Fruit fly (Drosophila melanogaster): Measurements from ENCODE around the gene Cchl.

Gene Cchl

dm6 chr3R:22034160-22034742 is 7.0 kb upstream of the Cchl start, which contains the start of the genes CG45099, CG6015, pit and Fadd:
TSS of gene CG45099 (minus strand) at chr3R:22034286.
TSS of gene CG6015 (minus strand) at chr3R:22034286.
TSS of gene pit (plus strand) at chr3R:22034298.
TSS of gene Fadd (plus strand) at chr3R:22034455.
- no peak for TF ChIP-seq CG7045 (GFP tag; optimal IDR thresholded peaks at IDR 0.05)
- TF ChIP-seq Mnt (GFP tag; optimal IDR thresholded peaks at IDR 0.05), result peak; percentile 52
- TF ChIP-seq CG7101 (tag; optimal IDR thresholded peaks at IDR 0.05), result peak; percentile 17
- peak; percentile 1 for TF ChIP-seq cic (GFP tag; optimal IDR thresholded peaks at IDR 0.05)
- TF ChIP-seq CG11617 (GFP tag; optimal IDR thresholded peaks at IDR 0.05), result peak; percentile 50
- peak; percentile 72 for TF ChIP-seq bab1 (GFP tag; optimal IDR thresholded peaks at IDR 0.05)

DNA sequence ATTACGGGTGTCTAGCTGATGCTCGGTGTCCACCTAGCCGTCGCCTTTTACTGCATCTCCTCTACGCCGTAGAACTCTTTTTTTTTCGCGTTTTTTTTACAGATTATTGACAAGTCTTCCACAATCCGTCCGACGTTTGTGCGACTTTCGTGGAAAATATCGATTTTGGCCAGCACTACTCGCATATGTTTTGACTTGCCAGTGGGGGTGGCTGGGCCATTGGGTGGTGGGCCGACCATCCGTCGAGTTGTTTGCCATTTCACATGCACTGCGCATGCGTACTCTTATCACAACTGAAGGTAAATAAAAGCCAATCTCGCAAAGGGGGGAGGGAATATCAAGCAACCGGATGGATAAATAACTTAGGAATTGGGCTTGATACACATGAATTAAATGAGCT is 4.5 kb upstream of the Cchl start, which contains the start of gene CG13409:
Gene CG13409 (minus strand): TSS at position 163 of the 400 bp plus-strand sequence.
- TF ChIP-seq toe (GFP tag; optimal IDR thresholded peaks at IDR 0.05) (no peak), cnc (optimal IDR thresholded peaks at IDR 0.05) (no peak), cic (GFP tag; optimal IDR thresholded peaks at IDR 0.05) (no peak), kay (GFP tag; ENCODE audit: borderline replicate concordance) (no peak), CG33017 (tag; optimal IDR thresholded peaks at IDR 0.05) (no peak), CG5204 (GFP tag; optimal IDR thresholded peaks at IDR 0.05) (no peak), CG7101 (tag; optimal IDR thresholded peaks at IDR 0.05) (no peak), CG1620 (GFP tag; optimal IDR thresholded peaks at IDR 0.05) (no peak), Crg-1 (GFP tag; optimal IDR thresholded peaks at IDR 0.05) (no peak), CG7045 (GFP tag; optimal IDR thresholded peaks at IDR 0.05) (no peak), CG12768 (GFP tag; optimal IDR thresholded peaks at IDR 0.05) (no peak), bab1 (GFP tag; optimal IDR thresholded peaks at IDR 0.05) (no peak), Clk (GFP tag; optimal IDR thresholded peaks at IDR 0.05) (no peak), CG11617 (GFP tag; optimal IDR thresholded peaks at IDR 0.05) (no peak), pad (GFP tag; optimal IDR thresholded peaks at IDR 0.05) (no peak), ovo (GFP tag; optimal IDR thresholded peaks at IDR 0.05) (no peak), Mnt (GFP tag; optimal IDR thresholded peaks at IDR 0.05) (no peak)

DNA sequence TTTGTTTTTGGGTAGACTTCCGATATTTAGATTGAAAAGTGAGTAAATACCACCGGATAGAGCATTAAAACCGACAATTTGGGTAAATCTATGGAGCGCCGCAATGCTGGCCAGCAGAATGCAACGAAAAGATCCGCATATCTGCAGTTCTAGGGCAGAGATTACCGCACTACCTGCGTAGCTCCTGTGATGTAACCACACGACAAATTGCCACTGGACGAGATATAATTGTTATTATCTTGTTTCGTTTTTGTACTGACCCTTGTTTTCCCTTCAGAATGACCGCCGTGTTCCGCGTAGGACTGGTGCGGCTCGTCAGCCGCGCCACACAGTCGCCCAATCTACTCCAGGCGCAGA is 441 bp upstream of the Cchl start:
- TF ChIP-seq Clk (GFP tag; optimal IDR thresholded peaks at IDR 0.05), result no peak
- no peak for TF ChIP-seq cnc (optimal IDR thresholded peaks at IDR 0.05)
- TF ChIP-seq CG7045 (GFP tag; optimal IDR thresholded peaks at IDR 0.05), result no peak
- no peak for TF ChIP-seq CG33017 (tag; optimal IDR thresholded peaks at IDR 0.05)
- no peak for TF ChIP-seq kay (GFP tag; ENCODE audit: borderline replicate concordance)
- TF ChIP-seq Crg-1 (GFP tag; optimal IDR thresholded peaks at IDR 0.05), result no peak
- no peak for TF ChIP-seq CG12768 (GFP tag; optimal IDR thresholded peaks at IDR 0.05)
- no peak for TF ChIP-seq toe (GFP tag; optimal IDR thresholded peaks at IDR 0.05)

DNA sequence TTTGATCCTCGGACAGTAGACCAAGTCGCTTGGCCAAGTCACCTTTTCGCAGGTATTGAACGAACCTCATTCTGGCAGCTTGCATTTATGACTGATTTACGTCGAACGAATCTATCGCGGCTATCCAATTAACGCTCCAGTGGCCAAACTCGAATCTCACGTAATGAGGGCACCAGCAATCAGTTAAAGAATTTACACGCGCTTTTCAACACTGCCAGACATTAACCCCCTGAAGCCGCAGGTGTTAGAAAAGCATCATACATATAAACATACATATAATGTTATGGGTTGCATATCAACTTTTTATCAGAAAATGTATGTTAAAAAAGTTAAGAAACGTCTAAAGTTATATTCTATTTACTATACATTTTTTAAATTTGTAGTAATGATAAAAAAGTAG is 2.0 kb downstream of the Cchl start, which contains the start of gene CG6028:
Gene CG6028 (minus strand): TSS at position 187 of the 400 bp plus-strand sequence.
- TF ChIP-seq CG7101 (tag; optimal IDR thresholded peaks at IDR 0.05) (peak; percentile 38), CG14711 (tag; optimal IDR thresholded peaks at IDR 0.05) (peak; percentile 12), pad (GFP tag; optimal IDR thresholded peaks at IDR 0.05) (peak; percentile 45), Mnt (GFP tag; optimal IDR thresholded peaks at IDR 0.05) (peak; percentile 53), CG7045 (GFP tag; optimal IDR thresholded peaks at IDR 0.05) (no peak), cic (GFP tag; optimal IDR thresholded peaks at IDR 0.05) (peak; percentile 11), ovo (GFP tag; optimal IDR thresholded peaks at IDR 0.05) (peak; percentile 9), bab1 (GFP tag; optimal IDR thresholded peaks at IDR 0.05) (peak; percentile 58), Crg-1 (GFP tag; optimal IDR thresholded peaks at IDR 0.05) (peak; percentile 27), CG1620 (GFP tag; optimal IDR thresholded peaks at IDR 0.05) (peak; percentile 47), CG33017 (tag; optimal IDR thresholded peaks at IDR 0.05) (peak; percentile 47), CG5204 (GFP tag; optimal IDR thresholded peaks at IDR 0.05) (no peak), CG12768 (GFP tag; optimal IDR thresholded peaks at IDR 0.05) (peak; percentile 64), cnc (optimal IDR thresholded peaks at IDR 0.05) (no peak), toe (GFP tag; optimal IDR thresholded peaks at IDR 0.05) (peak; percentile 34), Hr96 (GFP tag; optimal IDR thresholded peaks at IDR 0.05) (peak; percentile 50)

dm6 chr3R:22023041-22023626 is 4.1 kb downstream of the Cchl start, which contains the start of the genes Mitofilin and mRpL35:
TSS of gene Mitofilin (minus strand) at chr3R:22023335.
TSS of gene mRpL35 (plus strand) at chr3R:22023527.
- TF ChIP-seq toe (GFP tag; optimal IDR thresholded peaks at IDR 0.05) (no peak), CG14711 (tag; optimal IDR thresholded peaks at IDR 0.05) (no peak), tj (GFP tag; optimal IDR thresholded peaks at IDR 0.05) (peak; percentile 13), Clk (GFP tag; optimal IDR thresholded peaks at IDR 0.05) (no peak), CG33017 (tag; optimal IDR thresholded peaks at IDR 0.05) (peak; percentile 20), cic (GFP tag; optimal IDR thresholded peaks at IDR 0.05) (no peak), CG7045 (GFP tag; optimal IDR thresholded peaks at IDR 0.05) (peak; percentile 41), pad (GFP tag; optimal IDR thresholded peaks at IDR 0.05) (peak; percentile 48), Mnt (GFP tag; optimal IDR thresholded peaks at IDR 0.05) (peak; percentile 21), CG12768 (GFP tag; optimal IDR thresholded peaks at IDR 0.05) (peak; percentile 28), CG7101 (tag; optimal IDR thresholded peaks at IDR 0.05) (peak; percentile 29), CG11617 (GFP tag; optimal IDR thresholded peaks at IDR 0.05) (peak; percentile 70), Crg-1 (GFP tag; optimal IDR thresholded peaks at IDR 0.05) (peak; percentile 9), CG1620 (GFP tag; optimal IDR thresholded peaks at IDR 0.05) (peak; percentile 28), Hr96 (GFP tag; optimal IDR thresholded peaks at IDR 0.05) (peak; percentile 70)

dm6 chr3R:22022623-22023022 is 4.7 kb downstream of the Cchl start:
- TF ChIP-seq cic (GFP tag; optimal IDR thresholded peaks at IDR 0.05) (peak; percentile 51), kay (GFP tag; ENCODE audit: borderline replicate concordance) (no peak), bab1 (GFP tag; optimal IDR thresholded peaks at IDR 0.05) (peak; percentile 13), CG14711 (tag; optimal IDR thresholded peaks at IDR 0.05) (no peak), cnc (optimal IDR thresholded peaks at IDR 0.05) (no peak), toe (GFP tag; optimal IDR thresholded peaks at IDR 0.05) (no peak), Mnt (GFP tag; optimal IDR thresholded peaks at IDR 0.05) (peak; percentile 14), Crg-1 (GFP tag; optimal IDR thresholded peaks at IDR 0.05) (no peak), Hr96 (GFP tag; optimal IDR thresholded peaks at IDR 0.05) (no peak)

Measured in whole organism, adult.